Worm (Caenorhabditis elegans): ENCODE data around the gene F13E9.5.
A peak's percentile ranks its signal among the peaks of the same experiment; 100 is the strongest.

F13E9.5 gene

ce11 chrIV:10884263-10884662, at the start of gene F13E9.5:
F13E9.5 (minus strand) TSS chrIV:10884363.
- TF ChIP-seq him-1 (tag; optimal IDR thresholded peaks at IDR 0.05) (no peak), dao-5 (tag; optimal IDR thresholded peaks at IDR 0.05) (no peak), W03F9.2 (tag; optimal IDR thresholded peaks at IDR 0.05) (no peak)

- TF ChIP-seq him-1 (tag; optimal IDR thresholded peaks at IDR 0.05) (peak; percentile 21), W03F9.2 (tag; optimal IDR thresholded peaks at IDR 0.05) (peak; percentile 81), dao-5 (tag; optimal IDR thresholded peaks at IDR 0.05) (no peak)
Measured at ce11 chrIV:10933062-10933552, 48.9 kb upstream of the F13E9.5 start, which contains the start of the genes dnc-1 and lsm-7. dnc-1 (minus strand) TSS chrIV:10933203. lsm-7 (plus strand) TSS chrIV:10933502.

- TF ChIP-seq W03F9.2 (tag; optimal IDR thresholded peaks at IDR 0.05) (no peak), him-1 (tag; optimal IDR thresholded peaks at IDR 0.05) (no peak), dao-5 (tag; optimal IDR thresholded peaks at IDR 0.05) (no peak)
Measured at ce11 chrIV:10919770-10920169, 35.6 kb upstream of the F13E9.5 start, which contains the start of gene rbr-2. rbr-2 (plus strand) TSS chrIV:10920070.

ce11 chrIV:10918877-10919560, 34.9 kb upstream of the F13E9.5 start:
- TF ChIP-seq him-1 (tag; optimal IDR thresholded peaks at IDR 0.05) (no peak), W03F9.2 (tag; optimal IDR thresholded peaks at IDR 0.05) (peak; percentile 82)

- TF ChIP-seq him-1 (tag; optimal IDR thresholded peaks at IDR 0.05) (no peak), dao-5 (tag; optimal IDR thresholded peaks at IDR 0.05) (no peak), W03F9.2 (tag; optimal IDR thresholded peaks at IDR 0.05) (no peak)
Measured at ce11 chrIV:10916134-10916533, 32.0 kb upstream of the F13E9.5 start.

ce11 chrIV:10915388-10915787, 31.2 kb upstream of the F13E9.5 start, which contains the start of gene ZK593.3:
ZK593.3 (plus strand) TSS chrIV:10915688.
- TF ChIP-seq him-1 (tag; optimal IDR thresholded peaks at IDR 0.05) (no peak), dao-5 (tag; optimal IDR thresholded peaks at IDR 0.05) (no peak), W03F9.2 (tag; optimal IDR thresholded peaks at IDR 0.05) (no peak)

- TF ChIP-seq dao-5 (tag; optimal IDR thresholded peaks at IDR 0.05) (no peak), W03F9.2 (tag; optimal IDR thresholded peaks at IDR 0.05) (no peak), him-1 (tag; optimal IDR thresholded peaks at IDR 0.05) (no peak)
Measured at ce11 chrIV:10913081-10913480, 28.9 kb upstream of the F13E9.5 start, which contains the start of gene ZK593.2. ZK593.2 (plus strand) TSS chrIV:10913381.

- no peak for TF ChIP-seq W03F9.2 (tag; optimal IDR thresholded peaks at IDR 0.05)
- no peak for TF ChIP-seq dao-5 (tag; optimal IDR thresholded peaks at IDR 0.05)
- TF ChIP-seq him-1 (tag; optimal IDR thresholded peaks at IDR 0.05) = no peak
Measured at ce11 chrIV:10909708-10910107, 25.5 kb upstream of the F13E9.5 start, which contains the start of gene pyk-2. pyk-2 (plus strand) TSS chrIV:10909913.

ce11 chrIV:10909206-10909605, 25.0 kb upstream of the F13E9.5 start, which contains the start of gene ZK596.2:
ZK596.2 (minus strand) TSS chrIV:10909306.
- TF ChIP-seq him-1 (tag; optimal IDR thresholded peaks at IDR 0.05) (no peak), dao-5 (tag; optimal IDR thresholded peaks at IDR 0.05) (no peak), W03F9.2 (tag; optimal IDR thresholded peaks at IDR 0.05) (no peak)

ce11 chrIV:10904282-10904681, 20.1 kb upstream of the F13E9.5 start, which contains the start of gene ZK596.3:
ZK596.3 (minus strand) TSS chrIV:10904382.
- TF ChIP-seq him-1 (tag; optimal IDR thresholded peaks at IDR 0.05) (no peak), dao-5 (tag; optimal IDR thresholded peaks at IDR 0.05) (no peak), W03F9.2 (tag; optimal IDR thresholded peaks at IDR 0.05) (no peak)

ce11 chrIV:10902476-10902875, 18.3 kb upstream of the F13E9.5 start:
- no peak for TF ChIP-seq W03F9.2 (tag; optimal IDR thresholded peaks at IDR 0.05)
- no peak for TF ChIP-seq dao-5 (tag; optimal IDR thresholded peaks at IDR 0.05)
- TF ChIP-seq him-1 (tag; optimal IDR thresholded peaks at IDR 0.05) = no peak

ce11 chrIV:10900083-10900482, 15.9 kb upstream of the F13E9.5 start, which contains the start of gene srlf-30:
srlf-30 (plus strand) TSS chrIV:10900383.
- TF ChIP-seq him-1 (tag; optimal IDR thresholded peaks at IDR 0.05) = no peak
- no peak for TF ChIP-seq dao-5 (tag; optimal IDR thresholded peaks at IDR 0.05)
- no peak for TF ChIP-seq W03F9.2 (tag; optimal IDR thresholded peaks at IDR 0.05)

ce11 chrIV:10899091-10899490, 14.9 kb upstream of the F13E9.5 start, which contains the start of the genes F13E9.9 and F13E9.19:
F13E9.9 (minus strand) TSS chrIV:10899191.
F13E9.19 (plus strand) TSS chrIV:10899406.
- no peak for TF ChIP-seq W03F9.2 (tag; optimal IDR thresholded peaks at IDR 0.05)
- TF ChIP-seq him-1 (tag; optimal IDR thresholded peaks at IDR 0.05) = no peak
- no peak for TF ChIP-seq dao-5 (tag; optimal IDR thresholded peaks at IDR 0.05)

ce11 chrIV:10898160-10898559, 14.0 kb upstream of the F13E9.5 start:
- TF ChIP-seq W03F9.2 (tag; optimal IDR thresholded peaks at IDR 0.05) = no peak
- no peak for TF ChIP-seq dao-5 (tag; optimal IDR thresholded peaks at IDR 0.05)
- no peak for TF ChIP-seq him-1 (tag; optimal IDR thresholded peaks at IDR 0.05)

Measured in whole organism, L4/young adult.